Worm (Caenorhabditis elegans): ENCODE measurements around the gene T21H3.5.

DNA sequence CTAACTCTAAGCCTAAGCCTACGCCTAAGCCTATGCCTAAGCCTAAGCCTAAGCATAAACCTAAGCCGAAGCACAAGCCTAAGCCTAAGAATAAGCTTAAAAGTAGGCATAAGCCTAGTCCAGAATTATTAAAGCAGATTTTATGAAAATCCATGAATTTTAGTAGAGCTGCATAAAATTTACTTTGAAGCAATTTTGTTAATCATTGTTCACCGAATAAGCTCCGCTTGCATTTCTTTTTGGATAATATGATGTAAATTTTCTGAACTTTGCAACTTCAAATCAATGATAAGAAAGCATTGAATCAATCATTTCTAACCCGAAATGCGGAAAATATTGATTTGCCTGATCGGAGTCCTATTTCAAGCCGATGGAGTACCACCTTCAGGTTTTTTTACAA, 29.8 kb downstream of the T21H3.5 start, which contains the start of gene cpr-8:
- TF ChIP-seq ceh-36 (tag; optimal IDR thresholded peaks at IDR 0.05), result no peak
- no peak for TF ChIP-seq ama-1 (optimal IDR thresholded peaks at IDR 0.05)
- TF ChIP-seq scrt-1 (GFP tag; IDR thresholded peaks at IDR 0.05), result no peak
- no peak for TF ChIP-seq flt-1 (GFP tag; IDR thresholded peaks at IDR 0.05)
- no peak for TF ChIP-seq ceh-13 (GFP tag; optimal IDR thresholded peaks at IDR 0.05)
- no peak for TF ChIP-seq B0310.2 (tag; optimal IDR thresholded peaks at IDR 0.05)
